Worm (Caenorhabditis elegans): ENCODE results near the gene nduv-3.

ce11 chrIV:2665388-2665978, 24.4 kb downstream of the nduv-3 start:
- TF ChIP-seq Y48G9A.11 (GFP tag; IDR thresholded peaks at IDR 0.05) (peak; percentile 72), egl-43 (GFP tag; IDR thresholded peaks at IDR 0.05) (peak; percentile 82)

Data from whole organism, L4 larva.